Fruit fly (Drosophila melanogaster) whole organism, adult: ENCODE data around the gene GC1.

Experiments used
- CG11617 ChIP-seq: fragments of 200-800 bp; sonication (Bioruptor generic); optimal IDR thresholded peaks from 2 replicates; lab custom pipeline; 2017; ENCODE audit warnings: mild to moderate bottlenecking, missing biosample characterization, missing genetic modification reagents, missing genetic modification characterization
- CG12768 ChIP-seq: fragments of 200-800 bp; sonication (Bioruptor generic); optimal IDR thresholded peaks from 2 replicates; lab custom pipeline; 2017; ENCODE audit warnings: missing biosample characterization, missing genetic modification characterization, mild to moderate bottlenecking, moderate library complexity, missing genetic modification reagents
- CG14711 ChIP-seq: fragments of 200-800 bp; sonication (Bioruptor generic); optimal IDR thresholded peaks from 2 replicates; lab custom pipeline; 2018; ENCODE audit warnings: missing biosample characterization, mild to moderate bottlenecking, missing genetic modification characterization, moderate library complexity
- CG1620 ChIP-seq: fragments of 200-800 bp; sonication (Bioruptor generic); optimal IDR thresholded peaks from 2 replicates; lab custom pipeline; 2016; ENCODE audit warnings: missing biosample characterization, missing genetic modification characterization
- CG33017 ChIP-seq: fragments of 200-800 bp; sonication (Bioruptor generic); optimal IDR thresholded peaks from 2 replicates; lab custom pipeline; 2018; ENCODE audit warnings: missing biosample characterization, mild to moderate bottlenecking, missing genetic modification characterization, moderate library complexity
- CG5204 ChIP-seq: fragments of 200-800 bp; sonication (Bioruptor generic); optimal IDR thresholded peaks from 2 replicates; lab custom pipeline; 2016; ENCODE audit warnings: missing biosample characterization, missing genetic modification characterization
- CG7045 ChIP-seq: fragments of 200-800 bp; sonication (Bioruptor generic); optimal IDR thresholded peaks from 2 replicates; lab custom pipeline; 2017; ENCODE audit warnings: missing biosample characterization, mild to moderate bottlenecking, missing genetic modification characterization
- CG7101 ChIP-seq: fragments of 200-800 bp; sonication (Bioruptor generic); optimal IDR thresholded peaks from 2 replicates; lab custom pipeline; 2018; ENCODE audit warnings: missing biosample characterization, mild to moderate bottlenecking, missing genetic modification characterization, moderate library complexity
- Clk ChIP-seq: fragments of 200-800 bp; sonication (Bioruptor generic); optimal IDR thresholded peaks from 2 replicates; lab custom pipeline; 2017; ENCODE audit warnings: missing biosample characterization, missing genetic modification characterization
- Crg-1 ChIP-seq: fragments of 200-800 bp; sonication (Bioruptor generic); optimal IDR thresholded peaks from 2 replicates; lab custom pipeline; 2016; ENCODE audit warnings: missing biosample characterization, missing genetic modification characterization
- Hr96 ChIP-seq: fragments of 200-800 bp; sonication (Bioruptor generic); optimal IDR thresholded peaks from 2 replicates; lab custom pipeline; 2016; ENCODE audit warnings: missing biosample characterization, missing genetic modification characterization
- Mnt ChIP-seq: fragments of 200-800 bp; sonication (Bioruptor generic); optimal IDR thresholded peaks from 2 replicates; lab custom pipeline; 2016; ENCODE audit warnings: missing biosample characterization, mild to moderate bottlenecking, missing genetic modification characterization
- bab1 ChIP-seq: fragments of 200-800 bp; sonication (Bioruptor generic); optimal IDR thresholded peaks from 3 replicates; lab custom pipeline; 2019; ENCODE audit warnings: missing biosample characterization, mild to moderate bottlenecking, missing genetic modification characterization, moderate library complexity
- cic ChIP-seq: fragments of 200-800 bp; sonication (Bioruptor generic); optimal IDR thresholded peaks from 2 replicates; lab custom pipeline; 2017; ENCODE audit warnings: missing biosample characterization, mild to moderate bottlenecking, missing genetic modification characterization, moderate library complexity
- cnc ChIP-seq, 2 experiments: fragments of >200 bp; optimal IDR thresholded peaks; 2 replicates each; lab custom pipeline; 2017
- kay ChIP-seq: fragments of 200-800 bp; sonication (Bioruptor generic); peaks from one replicate; lab custom pipeline; 2016; ENCODE audit warnings: missing biosample characterization, missing genetic modification characterization, borderline replicate concordance
- ovo ChIP-seq: fragments of 200-800 bp; sonication (Bioruptor generic); optimal IDR thresholded peaks from 2 replicates; lab custom pipeline; 2016; ENCODE audit warnings: missing biosample characterization, missing genetic modification characterization
- pad ChIP-seq: fragments of 200-800 bp; sonication (Bioruptor generic); optimal IDR thresholded peaks from 3 replicates; lab custom pipeline; 2017; ENCODE audit warnings: missing biosample characterization, missing genetic modification characterization, mild to moderate bottlenecking, moderate library complexity, missing genetic modification reagents
- tj ChIP-seq: fragments of 200-800 bp; sonication (Bioruptor generic); optimal IDR thresholded peaks from 3 replicates; lab custom pipeline; 2017; ENCODE audit warnings: missing biosample characterization, mild to moderate bottlenecking, missing genetic modification characterization, moderate library complexity
- toe ChIP-seq: fragments of 200-800 bp; sonication (Bioruptor generic); optimal IDR thresholded peaks from 2 replicates; lab custom pipeline; 2016; ENCODE audit warnings: missing biosample characterization, missing genetic modification characterization

GC1 gene

DNA sequence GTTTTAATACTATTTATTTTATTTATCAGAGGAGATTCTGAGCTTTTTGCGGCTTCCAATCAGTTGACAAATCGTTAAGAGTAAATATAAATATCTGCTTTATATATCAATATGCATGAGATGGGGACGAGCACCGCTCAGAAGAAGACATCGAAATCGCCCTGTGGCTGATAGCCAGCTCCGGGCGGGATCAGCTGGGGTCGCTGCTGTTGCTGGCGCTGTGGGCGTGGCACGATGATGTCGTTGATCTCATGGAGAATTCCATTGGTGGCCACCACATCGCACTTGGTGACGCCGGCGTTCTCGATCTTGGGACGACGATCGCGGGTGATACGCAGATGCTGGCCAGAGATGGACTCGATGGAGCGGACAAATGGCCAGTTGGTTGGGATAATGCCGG lies 17.4 kb downstream of the GC1 start:
- TF ChIP-seq ovo (GFP tag; lab: Kevin White, UChicago): no peak
- no peak for TF ChIP-seq cnc (optimal IDR thresholded peaks at IDR 0.05; lab: Kevin White, UChicago)
- no peak for TF ChIP-seq CG33017 (tag; lab: Kevin White, UChicago)
- TF ChIP-seq CG7101: no peak
- TF ChIP-seq Clk (GFP tag; lab: Kevin White, UChicago): no peak
- no peak for TF ChIP-seq toe (GFP tag; lab: Kevin White, UChicago)
- no peak for TF ChIP-seq Crg-1 (GFP tag; lab: Kevin White, UChicago)
- TF ChIP-seq Mnt (GFP tag; lab: Kevin White, UChicago): no peak
- TF ChIP-seq tj: no peak
- no peak for TF ChIP-seq CG5204 (GFP tag; lab: Kevin White, UChicago)
- no peak for TF ChIP-seq bab1 (GFP tag; lab: Kevin White, UChicago)
- no peak for TF ChIP-seq CG11617 (GFP tag; lab: Kevin White, UChicago)
- no peak for TF ChIP-seq pad (GFP tag; lab: Kevin White, UChicago)
- no peak for TF ChIP-seq CG7045
- TF ChIP-seq cic (GFP tag; lab: Kevin White, UChicago): no peak
- TF ChIP-seq kay (GFP tag; lab: Kevin White, UChicago): no peak

DNA sequence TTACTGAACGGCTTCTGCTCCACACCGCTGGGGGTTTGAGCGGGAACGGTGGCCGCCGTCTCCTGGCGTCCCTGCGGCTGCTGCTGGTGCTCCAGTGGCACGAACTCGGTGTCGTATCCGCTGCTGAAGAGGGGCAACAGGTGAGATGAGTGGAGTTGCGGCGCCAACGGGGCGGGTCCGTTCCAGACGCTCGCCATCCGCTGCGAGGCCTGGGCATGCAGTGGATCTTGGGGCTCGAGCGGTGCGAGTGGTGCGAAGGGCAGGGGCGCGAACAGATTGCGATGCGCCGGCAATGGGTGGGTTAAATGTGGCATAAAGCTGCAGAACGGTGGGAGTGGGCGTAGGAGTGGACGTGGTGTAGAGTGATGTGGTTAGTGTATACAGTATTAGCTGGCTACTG lies 21.7 kb downstream of the GC1 start:
- TF ChIP-seq CG33017 (tag; lab: Kevin White, UChicago) (no peak), CG14711 (tag; lab: Kevin White, UChicago) (no peak), CG12768 (no peak), Hr96 (no peak), tj (no peak), CG11617 (GFP tag; lab: Kevin White, UChicago) (no peak), cnc (optimal IDR thresholded peaks at IDR 0.05; lab: Kevin White, UChicago) (no peak), CG5204 (GFP tag; lab: Kevin White, UChicago) (no peak), kay (GFP tag; lab: Kevin White, UChicago) (no peak), toe (GFP tag; lab: Kevin White, UChicago) (no peak), bab1 (GFP tag; lab: Kevin White, UChicago) (no peak), cic (GFP tag; lab: Kevin White, UChicago) (no peak), Mnt (GFP tag; lab: Kevin White, UChicago) (no peak), CG7045 (no peak), Clk (GFP tag; lab: Kevin White, UChicago) (no peak)

DNA sequence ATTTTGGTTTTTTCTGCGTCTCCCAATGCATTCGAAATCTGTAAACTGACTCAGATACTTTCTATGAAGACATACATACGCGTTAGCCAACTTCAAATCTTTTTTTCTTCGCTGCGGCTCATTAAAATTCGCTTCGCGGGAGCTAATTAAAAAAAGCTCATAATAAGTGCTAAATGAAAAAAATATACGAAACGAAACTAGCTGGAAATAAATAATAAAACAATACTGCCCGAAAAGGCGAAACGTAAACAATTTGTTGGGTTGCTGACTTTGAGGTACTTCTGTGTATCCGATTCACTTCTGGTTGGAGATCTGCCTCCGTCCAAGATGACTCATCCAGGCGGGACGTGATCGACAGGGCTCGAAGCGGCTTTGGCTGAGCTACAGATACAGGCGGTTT lies 22.5 kb downstream of the GC1 start:
- TF ChIP-seq tj: peak; percentile 83
- peak; percentile 62 for TF ChIP-seq kay (GFP tag; lab: Kevin White, UChicago)
- no peak for TF ChIP-seq Clk (GFP tag; lab: Kevin White, UChicago)

DNA sequence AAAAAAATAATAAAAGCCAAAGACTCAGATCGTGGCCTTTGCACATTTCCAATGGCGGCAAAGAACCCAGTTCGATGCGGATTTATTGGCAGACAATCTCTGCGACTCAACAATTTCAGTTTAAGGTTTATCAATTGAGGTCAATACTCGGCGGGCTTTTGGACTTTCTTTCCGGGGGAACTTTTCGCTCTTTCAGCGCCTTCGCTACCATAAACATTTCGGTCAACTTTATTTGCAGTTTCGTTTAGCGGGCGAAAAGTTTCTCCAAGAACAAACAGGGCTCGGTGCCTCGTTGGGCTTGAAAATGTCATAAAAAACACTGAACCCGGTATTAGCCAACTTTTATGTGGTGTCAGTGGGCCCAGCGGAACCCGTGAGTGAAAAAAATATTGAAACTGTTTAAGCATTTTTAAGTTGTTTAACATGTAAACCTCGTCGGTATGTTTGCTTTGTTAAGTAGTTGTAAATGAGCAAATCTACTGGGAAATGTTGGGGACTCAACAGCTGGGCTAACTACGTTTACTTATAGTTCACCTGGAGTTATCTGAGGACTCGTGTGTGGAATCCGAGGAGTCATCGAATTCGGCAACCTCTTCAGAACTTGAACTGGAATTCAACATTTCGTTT lies 24.1 kb downstream of the GC1 start:
- TF ChIP-seq pad (GFP tag; lab: Kevin White, UChicago): no peak
- peak; percentile 64 for TF ChIP-seq tj

DNA sequence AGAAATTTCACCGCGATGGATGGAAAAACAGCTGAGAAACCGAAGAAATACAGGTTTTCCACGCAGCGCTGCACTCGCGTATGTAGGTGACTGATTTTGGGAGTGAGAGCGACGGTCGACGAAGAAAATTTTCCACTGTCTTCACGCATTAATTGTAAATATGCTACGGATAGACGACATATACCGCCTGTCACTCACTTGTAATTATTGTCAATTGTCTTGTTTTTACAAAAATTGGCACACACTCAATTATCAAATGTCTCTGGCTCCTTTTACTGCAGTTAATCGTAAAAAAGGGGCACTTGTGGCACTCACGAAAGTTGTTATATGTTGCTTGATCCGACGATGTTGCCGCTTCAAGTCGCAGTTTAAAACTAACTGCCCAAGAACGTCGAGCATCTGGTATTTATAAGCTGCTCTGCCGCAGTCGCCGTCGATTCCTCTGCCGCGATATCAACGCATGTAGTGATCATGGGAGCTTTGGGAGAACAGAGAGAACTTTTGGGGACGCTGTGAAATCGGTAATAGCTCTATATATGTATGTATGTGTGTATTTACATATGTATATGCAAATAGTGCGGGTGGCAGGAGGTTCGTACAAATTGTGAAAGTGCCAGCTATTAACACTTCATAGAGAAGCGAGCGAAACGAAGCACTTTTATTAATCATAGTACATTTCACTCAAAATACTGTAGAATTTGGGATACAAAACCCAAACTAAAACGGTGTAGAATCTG lies 25.6 kb downstream of the GC1 start, which contains the start of gene mfas:
mfas (minus strand) TSS at position 382 of the 737 bp plus-strand sequence.
- TF ChIP-seq cnc (optimal IDR thresholded peaks at IDR 0.05; lab: Kevin White, UChicago): no peak
- TF ChIP-seq CG7101: no peak
- TF ChIP-seq Hr96: no peak
- TF ChIP-seq Clk (GFP tag; lab: Kevin White, UChicago): no peak
- TF ChIP-seq bab1 (GFP tag; lab: Kevin White, UChicago): no peak
- no peak for TF ChIP-seq Mnt (GFP tag; lab: Kevin White, UChicago)
- TF ChIP-seq toe (GFP tag; lab: Kevin White, UChicago): no peak
- TF ChIP-seq CG12768: peak; percentile 26
- peak; percentile 2 for TF ChIP-seq tj

DNA sequence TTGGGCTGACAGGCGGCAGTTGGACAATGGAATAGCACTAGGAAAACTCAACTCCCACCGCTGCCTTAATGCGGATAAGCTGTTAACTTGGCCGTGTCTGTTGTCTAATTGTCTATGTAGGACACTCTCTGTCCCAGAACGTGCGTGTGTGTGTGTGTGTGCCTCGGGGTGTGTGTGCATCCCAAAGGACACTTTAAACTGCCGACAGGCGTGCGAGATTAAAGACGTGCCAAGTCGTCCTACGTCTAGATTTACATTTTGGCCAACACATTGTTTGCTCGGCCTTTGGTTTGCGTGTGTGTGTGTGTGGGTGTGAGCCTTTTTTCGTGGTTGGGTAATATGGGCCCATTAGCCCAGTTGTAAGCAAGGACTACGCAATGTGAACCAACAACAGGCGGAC lies 30.6 kb downstream of the GC1 start:
- TF ChIP-seq Mnt (GFP tag; lab: Kevin White, UChicago) (no peak), CG7045 (no peak), tj (no peak), toe (GFP tag; lab: Kevin White, UChicago) (no peak), pad (GFP tag; lab: Kevin White, UChicago) (no peak), CG5204 (GFP tag; lab: Kevin White, UChicago) (no peak), Crg-1 (GFP tag; lab: Kevin White, UChicago) (no peak), CG12768 (no peak), CG14711 (tag; lab: Kevin White, UChicago) (no peak), CG1620 (no peak), Clk (GFP tag; lab: Kevin White, UChicago) (no peak), cnc (optimal IDR thresholded peaks at IDR 0.05; lab: Kevin White, UChicago) (no peak), cic (GFP tag; lab: Kevin White, UChicago) (no peak), CG11617 (GFP tag; lab: Kevin White, UChicago) (no peak), bab1 (GFP tag; lab: Kevin White, UChicago) (no peak), CG7101 (no peak), Hr96 (no peak), CG33017 (tag; lab: Kevin White, UChicago) (no peak), ovo (GFP tag; lab: Kevin White, UChicago) (no peak)
